Worm (Caenorhabditis elegans) whole organism, L4 larva: ENCODE data around the gene C42D4.19.

ENCODE experiments used
- D1046.2 ChIP-seq: fragments of 200-800 bp; sonication (Bioruptor generic); IDR thresholded peaks from 2 replicates; pipeline ENCODE4 v1.3.6; 2022; ENCODE audit warnings: missing genetic modification characterization, missing compliant biosample characterization
- F10B5.3 ChIP-seq: sonication (generic microtip); optimal IDR thresholded peaks from 2 replicates; lab custom pipeline; 2016; ENCODE audit warnings: mild to moderate bottlenecking, missing genetic modification characterization, missing compliant biosample characterization
- F37D6.2 ChIP-seq: sonication (generic microtip); optimal IDR thresholded peaks from 2 replicates; lab custom pipeline; 2016; ENCODE audit warnings: mild to moderate bottlenecking, missing genetic modification characterization, missing compliant biosample characterization
- F44E2.7 ChIP-seq: fragments of 200-800 bp; sonication (Bioruptor generic); IDR thresholded peaks from 2 replicates; pipeline ENCODE4 v2.1.2; 2022; ENCODE audit warnings: missing genetic modification characterization, missing compliant biosample characterization
- T20F7.1 ChIP-seq: fragments of 200-800 bp; sonication (Bioruptor generic); optimal IDR thresholded peaks from 2 replicates; lab custom pipeline; 2018; ENCODE audit warnings: mild to moderate bottlenecking, missing genetic modification characterization, missing compliant biosample characterization
- T26A8.4 ChIP-seq: fragments of 200-800 bp; sonication (Bioruptor generic); IDR thresholded peaks from 2 replicates; pipeline ENCODE4 v1.3.6; 2022; ENCODE audit warnings: missing genetic modification characterization, missing compliant biosample characterization
- Y105C5A.15 ChIP-seq: fragments of 200-800 bp; sonication (Bioruptor generic); IDR thresholded peaks from 2 replicates; pipeline ENCODE4 v1.3.6; 2022; ENCODE audit warnings: missing genetic modification characterization, missing compliant biosample characterization
- Y48G9A.11 ChIP-seq: fragments of 200-800 bp; sonication (Bioruptor generic); IDR thresholded peaks from 2 replicates; pipeline ENCODE4 v1.3.6; 2022; ENCODE audit warnings: missing genetic modification reagents, missing genetic modification characterization, missing compliant biosample characterization
- Y5F2A.4 ChIP-seq: fragments of 200-800 bp; sonication (Bioruptor generic); optimal IDR thresholded peaks from 2 replicates; lab custom pipeline; 2018; ENCODE audit warnings: mild to moderate bottlenecking, missing genetic modification characterization, missing compliant biosample characterization
- ama-1 ChIP-seq: fragments of 150-350 bp; optimal IDR thresholded peaks from 2 replicates; lab custom pipeline; 2014; ENCODE audit warnings: inconsistent platforms, mixed read lengths
- arid-1 ChIP-seq: fragments of 200-800 bp; sonication (Bioruptor generic); conservative IDR thresholded peaks from 2 replicates; pipeline ENCODE4 v1.3.6; 2022; ENCODE audit warnings: missing genetic modification reagents, missing genetic modification characterization, missing compliant biosample characterization
- ceh-62 ChIP-seq: sonication (generic microtip); optimal IDR thresholded peaks from 2 replicates; lab custom pipeline; 2017; ENCODE audit warnings: missing biosample characterization, missing genetic modification characterization
- cey-2 ChIP-seq: sonication (generic microtip); optimal IDR thresholded peaks from 3 replicates; lab custom pipeline; 2017; ENCODE audit warnings: missing genetic modification characterization, mild to moderate bottlenecking, missing compliant biosample characterization, antibody characterized with exemption, borderline replicate concordance; ENCODE audit not compliant: insufficient read depth
- daf-19 ChIP-seq: fragments of 200-800 bp; sonication (Bioruptor generic); conservative IDR thresholded peaks from 2 replicates; pipeline ENCODE4 v1.3.6; 2022; ENCODE audit warnings: missing genetic modification characterization, missing compliant biosample characterization
- dmd-9 ChIP-seq: fragments of 200-800 bp; sonication (Bioruptor generic); IDR thresholded peaks from 2 replicates; pipeline ENCODE4 v1.3.6; 2022; ENCODE audit warnings: missing genetic modification reagents, missing genetic modification characterization, missing compliant biosample characterization
- duxl-1 ChIP-seq: sonication (generic microtip); optimal IDR thresholded peaks from 2 replicates; lab custom pipeline; 2016; ENCODE audit warnings: mild to moderate bottlenecking, missing genetic modification characterization, moderate library complexity, missing compliant biosample characterization; ENCODE audit not compliant: poor library complexity
- dve-1 ChIP-seq: sonication (generic microtip); optimal IDR thresholded peaks from 2 replicates; lab custom pipeline; 2017; ENCODE audit warnings: antibody characterized with exemption, mild to moderate bottlenecking, missing genetic modification characterization, missing compliant biosample characterization; ENCODE audit not compliant: insufficient read depth
- egl-27 ChIP-seq: sonication (generic microtip); optimal IDR thresholded peaks from 3 replicates; lab custom pipeline; 2017; ENCODE audit warnings: missing biosample characterization, missing genetic modification reagents, missing genetic modification characterization
- egl-43 ChIP-seq: fragments of 200-800 bp; sonication (Bioruptor generic); IDR thresholded peaks from 2 replicates; pipeline ENCODE4 v1.3.6; 2022; ENCODE audit warnings: missing genetic modification reagents, missing genetic modification characterization, missing compliant biosample characterization
- hif-1 ChIP-seq, 2 experiments: sonication (generic microtip); optimal IDR thresholded peaks; 2 replicates each; lab custom pipeline; 2016 to 2017; ENCODE audit warnings: missing compliant biosample characterization in 2 of 2, missing genetic modification characterization in 2 of 2, missing genetic modification reagents in 2 of 2, missing genotype in 2 of 2, mild to moderate bottlenecking in 1 of 2
- hlh-30 ChIP-seq: sonication (generic microtip); optimal IDR thresholded peaks from 2 replicates; lab custom pipeline; 2017; ENCODE audit warnings: antibody characterized with exemption, mild to moderate bottlenecking, missing genetic modification characterization, missing compliant biosample characterization; ENCODE audit not compliant: insufficient read depth
- jun-1 ChIP-seq: fragments of 150-350 bp; optimal IDR thresholded peaks from 2 replicates; lab custom pipeline; 2014; ENCODE audit warnings: missing biosample characterization, missing genetic modification reagents, missing genetic modification characterization
- lim-7 ChIP-seq: fragments of 200-800 bp; sonication (Bioruptor generic); IDR thresholded peaks from 2 replicates; pipeline ENCODE4 v1.3.6; 2022; ENCODE audit warnings: missing genetic modification characterization, missing compliant biosample characterization
- lin-15B ChIP-seq: fragments of 150-350 bp; sonication (generic microtip); optimal IDR thresholded peaks from 3 replicates; lab custom pipeline; 2014; ENCODE audit warnings: missing biosample characterization, missing genetic modification characterization
- lin-29 ChIP-seq: fragments of 200-800 bp; sonication (Bioruptor generic); IDR thresholded peaks from 2 replicates; pipeline ENCODE4 v1.3.6; 2022; ENCODE audit warnings: missing genetic modification reagents, missing genetic modification characterization, missing compliant biosample characterization
- lin-38 ChIP-seq: fragments of 200-800 bp; sonication (Bioruptor generic); IDR thresholded peaks from 2 replicates; pipeline ENCODE4 v1.3.6; 2022; ENCODE audit warnings: missing genetic modification reagents, missing genetic modification characterization, missing compliant biosample characterization
- lin-39 ChIP-seq: fragments of 150-350 bp; optimal IDR thresholded peaks from 2 replicates; lab custom pipeline; 2014; ENCODE audit warnings: missing biosample characterization, missing genetic modification reagents, missing genetic modification characterization
- lir-3 ChIP-seq: sonication (generic microtip); optimal IDR thresholded peaks from 2 replicates; lab custom pipeline; 2016; ENCODE audit warnings: mild to moderate bottlenecking, missing genetic modification characterization, missing compliant biosample characterization
- lsy-2 ChIP-seq, 2 experiments: fragments of 150-350 bp in 1 of 2; sonication (generic microtip) in 1 of 2; optimal IDR thresholded peaks; 2 replicates each; lab custom pipeline; 2014 to 2017; ENCODE audit warnings: missing biosample characterization in 2 of 2, missing genetic modification characterization in 2 of 2
- madf-9 ChIP-seq: fragments of 200-800 bp; sonication (Bioruptor generic); conservative IDR thresholded peaks from 2 replicates; pipeline ENCODE4 v1.3.6; 2022; ENCODE audit warnings: missing genetic modification reagents, missing genetic modification characterization, missing compliant biosample characterization
- mdl-1 ChIP-seq, 2 experiments: fragments of 150-350 bp in 1 of 2; sonication (generic microtip) in 1 of 2; optimal IDR thresholded peaks; 2 replicates each; lab custom pipeline; 2014 to 2017; ENCODE audit warnings: missing biosample characterization in 2 of 2, missing genetic modification characterization in 2 of 2
- mdt-29 ChIP-seq: fragments of 200-800 bp; sonication (Bioruptor generic); IDR thresholded peaks from 2 replicates; pipeline ENCODE4 v1.3.6; 2022; ENCODE audit warnings: missing genetic modification reagents, missing genetic modification characterization, missing compliant biosample characterization
- mep-1 ChIP-seq: fragments of 150-350 bp; sonication (generic microtip); optimal IDR thresholded peaks from 3 replicates; lab custom pipeline; 2014; ENCODE audit warnings: missing biosample characterization, missing genetic modification characterization
- mes-2 ChIP-seq: sonication (generic microtip); optimal IDR thresholded peaks from 2 replicates; lab custom pipeline; 2016; ENCODE audit warnings: missing genotype, mild to moderate bottlenecking, missing genetic modification characterization, missing compliant biosample characterization; ENCODE audit not compliant: poor library complexity, severe bottlenecking
- mxl-2 ChIP-seq: fragments of 200-800 bp; sonication (Bioruptor generic); conservative IDR thresholded peaks from 2 replicates; pipeline ENCODE4 v1.3.6; 2022; ENCODE audit warnings: missing genetic modification reagents, missing genetic modification characterization, missing compliant biosample characterization
- nhr-111 ChIP-seq: fragments of 200-800 bp; sonication (Bioruptor generic); optimal IDR thresholded peaks from 2 replicates; lab custom pipeline; 2018; ENCODE audit warnings: mild to moderate bottlenecking, missing genetic modification characterization, missing compliant biosample characterization
- nhr-237 ChIP-seq: sonication (generic microtip); optimal IDR thresholded peaks from 2 replicates; lab custom pipeline; 2017; ENCODE audit warnings: missing biosample characterization, missing genetic modification characterization
- nhr-48 ChIP-seq: sonication (generic microtip); optimal IDR thresholded peaks from 2 replicates; lab custom pipeline; 2016; ENCODE audit warnings: mild to moderate bottlenecking, missing genetic modification characterization, missing compliant biosample characterization
- nhr-6 ChIP-seq: fragments of 150-350 bp; optimal IDR thresholded peaks from 2 replicates; lab custom pipeline; 2014; ENCODE audit warnings: missing biosample characterization, missing genetic modification characterization
- nhr-76 ChIP-seq: fragments of 150-350 bp; optimal IDR thresholded peaks from 2 replicates; lab custom pipeline; 2014; ENCODE audit warnings: missing biosample characterization, missing genetic modification characterization
- nhr-77 ChIP-seq: fragments of 150-350 bp; optimal IDR thresholded peaks from 2 replicates; lab custom pipeline; 2014; ENCODE audit warnings: missing biosample characterization, missing genetic modification characterization
- php-3 ChIP-seq: fragments of 200-800 bp; sonication (Bioruptor generic); IDR thresholded peaks from 2 replicates; pipeline ENCODE4 v1.3.6; 2022; ENCODE audit warnings: missing genetic modification reagents, missing genetic modification characterization, missing compliant biosample characterization
- pqm-1 ChIP-seq: sonication (generic microtip); optimal IDR thresholded peaks from 2 replicates; lab custom pipeline; 2017; ENCODE audit warnings: missing biosample characterization, missing genetic modification characterization
- rbr-2 ChIP-seq: sonication (generic microtip); optimal IDR thresholded peaks from 2 replicates; lab custom pipeline; 2016; ENCODE audit warnings: missing genotype, missing genetic modification characterization, missing compliant biosample characterization
- snpc-4 ChIP-seq: fragments of 150-350 bp; optimal IDR thresholded peaks from 2 replicates; lab custom pipeline; 2014; ENCODE audit warnings: missing biosample characterization, missing genetic modification characterization
- spr-1 ChIP-seq: sonication (generic microtip); optimal IDR thresholded peaks from 2 replicates; lab custom pipeline; 2016; ENCODE audit warnings: mild to moderate bottlenecking, missing genetic modification characterization, missing compliant biosample characterization
- tra-1 ChIP-seq: fragments of 200-800 bp; sonication (Bioruptor generic); IDR thresholded peaks from 2 replicates; pipeline ENCODE4 v1.3.6; 2022; ENCODE audit warnings: missing genetic modification reagents, missing genetic modification characterization, missing compliant biosample characterization
- vab-7 ChIP-seq: fragments of 200-800 bp; sonication (Bioruptor generic); IDR thresholded peaks from 2 replicates; pipeline ENCODE4 v1.3.6; 2022; ENCODE audit warnings: missing genetic modification reagents, missing genetic modification characterization, missing compliant biosample characterization
- zip-11 ChIP-seq: fragments of 200-800 bp; sonication (Bioruptor generic); IDR thresholded peaks from 2 replicates; pipeline ENCODE4 v1.3.6; 2022; ENCODE audit warnings: missing genetic modification characterization, missing compliant biosample characterization

C42D4.19 gene

ce11 chrIV:7178942-7179341, 3.5 kb downstream of the C42D4.19 start, which contains the start of gene C42D4.3:
TSS of gene C42D4.3 (plus strand) at chrIV:7179239.
- TF ChIP-seq vab-7 (GFP tag; lab: Robert Waterston, UW) (no peak), cey-2 (tag; lab: Kevin White, UChicago) (peak; percentile 70), rbr-2 (tag; lab: Kevin White, UChicago) (no peak), lir-3 (tag; lab: Kevin White, UChicago) (no peak), dve-1 (tag; lab: Kevin White, UChicago) (peak; percentile 30)
- TF ChIP-seq, all 104 proteins: peak for 2

DNA sequence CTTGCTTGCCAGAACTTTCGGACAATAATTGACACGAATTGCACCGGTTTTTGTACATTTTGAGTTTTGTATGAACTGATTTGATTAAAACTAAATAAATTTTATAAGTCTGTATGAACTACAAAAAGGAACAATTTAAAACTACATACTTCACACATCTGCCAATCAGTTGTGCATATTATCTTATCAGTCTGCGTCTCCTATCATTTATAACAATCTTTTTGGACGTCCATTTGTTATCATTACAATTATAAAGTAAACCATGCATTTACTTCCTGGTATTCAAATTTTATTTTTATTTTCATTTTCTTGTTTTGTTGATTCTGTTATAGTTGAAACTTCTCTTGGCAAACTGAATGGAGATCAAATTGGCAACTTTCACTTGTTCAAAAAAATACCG, 4.9 kb downstream of the C42D4.19 start, which contains the start of gene cest-10:
Gene cest-10 (plus strand): TSS at position 254 of the 400 bp plus-strand sequence.
- TF ChIP-seq Y105C5A.15 (GFP tag; lab: Robert Waterston, UW) (no peak), madf-9 (GFP tag; lab: Robert Waterston, UW) (no peak), hif-1 (tag; optimal IDR thresholded peaks at IDR 0.05; lab: Kevin White, UChicago) (no peak), daf-19 (no peak), zip-11 (GFP tag; lab: Robert Waterston, UW) (no peak), Y48G9A.11 (GFP tag; lab: Robert Waterston, UW) (no peak), mxl-2 (GFP tag; lab: Robert Waterston, UW) (no peak), D1046.2 (GFP tag; lab: Robert Waterston, UW) (no peak), pqm-1 (peak; percentile 78), T26A8.4 (GFP tag; lab: Robert Waterston, UW) (no peak), dve-1 (tag; lab: Kevin White, UChicago) (peak; percentile 89), nhr-6 (tag; lab: Kevin White, UChicago) (no peak), nhr-237 (tag; lab: Kevin White, UChicago) (no peak), snpc-4 (tag; lab: Kevin White, UChicago) (no peak), vab-7 (GFP tag; lab: Robert Waterston, UW) (no peak), egl-43 (no peak), duxl-1 (tag; lab: Kevin White, UChicago) (no peak), egl-27 (tag; lab: Kevin White, UChicago) (no peak), lin-15B (tag; lab: Kevin White, UChicago) (no peak), arid-1 (no peak), dmd-9 (no peak), jun-1 (tag; lab: Kevin White, UChicago) (no peak), mes-2 (no peak), nhr-76 (tag; lab: Kevin White, UChicago) (no peak), lsy-2 (tag; optimal IDR thresholded peaks at IDR 0.05; lab: Kevin White, UChicago) (no peak), php-3 (no peak), nhr-48 (tag; lab: Kevin White, UChicago) (peak; percentile 64), F10B5.3 (tag; lab: Kevin White, UChicago) (no peak), tra-1 (peak; percentile 90), lin-29 (GFP tag; lab: Robert Waterston, UW) (no peak), lin-38 (GFP tag; lab: Robert Waterston, UW) (no peak), mdl-1 (tag; optimal IDR thresholded peaks at IDR 0.05; lab: Kevin White, UChicago) (no peak), spr-1 (tag; lab: Kevin White, UChicago) (no peak), ceh-62 (tag; lab: Kevin White, UChicago) (no peak), T20F7.1 (GFP tag; lab: Kevin White, UChicago) (no peak), mdt-29 (no peak), F37D6.2 (tag; lab: Kevin White, UChicago) (no peak), nhr-111 (GFP tag; lab: Kevin White, UChicago) (no peak), hlh-30 (tag; lab: Kevin White, UChicago) (no peak), lin-39 (tag; lab: Kevin White, UChicago) (no peak), ama-1 (lab: Kevin White, UChicago) (no peak), lim-7 (GFP tag; lab: Robert Waterston, UW) (no peak), mep-1 (tag; lab: Kevin White, UChicago) (no peak), Y5F2A.4 (GFP tag; lab: Kevin White, UChicago) (no peak), nhr-77 (tag; lab: Kevin White, UChicago) (peak; percentile 69), F44E2.7 (GFP tag; lab: Robert Waterston, UW) (no peak)
